Fruit fly (Drosophila melanogaster): Measurements from ENCODE around the gene Ogg1.

Ogg1 gene

dm6 chrX:8730306-8730705, 40.2 kb downstream of the Ogg1 start (continued):
- TF ChIP-seq HLH4C (GFP tag; IDR thresholded peaks at IDR 0.05; ENCODE audit: partially characterized antibody) (no peak), run (tag; optimal IDR thresholded peaks at IDR 0.05) (no peak), gfzf (GFP tag; optimal IDR thresholded peaks at IDR 0.05) (no peak), bowl (GFP tag; IDR thresholded peaks at IDR 0.05) (no peak), gsb (GFP tag; IDR thresholded peaks at IDR 0.05) (no peak), CG3281 (GFP tag; optimal IDR thresholded peaks at IDR 0.05) (no peak), CG6765 (GFP tag; optimal IDR thresholded peaks at IDR 0.05) (no peak), crp (GFP tag; optimal IDR thresholded peaks at IDR 0.05) (no peak), Sox100B (GFP tag; optimal IDR thresholded peaks at IDR 0.05) (no peak), nau (GFP tag; optimal IDR thresholded peaks at IDR 0.05) (no peak), pb (GFP tag; optimal IDR thresholded peaks at IDR 0.05) (no peak), C15 (GFP tag; IDR thresholded peaks at IDR 0.05) (no peak), CG1647 (GFP tag; optimal IDR thresholded peaks at IDR 0.05) (no peak), CG4282 (GFP tag; optimal IDR thresholded peaks at IDR 0.05) (no peak), sens (GFP tag) (peak; percentile 68), CG12155 (GFP tag; optimal IDR thresholded peaks at IDR 0.05) (no peak), CG10274 (GFP tag; optimal IDR thresholded peaks at IDR 0.05) (no peak), CG32532 (GFP tag; IDR thresholded peaks at IDR 0.05) (peak; percentile 6; the same call in 1 of the 2 replicates), Nf-YB (GFP tag; optimal IDR thresholded peaks at IDR 0.05) (no peak), NC2β (GFP tag; optimal IDR thresholded peaks at IDR 0.05) (no peak), sna (GFP tag; IDR thresholded peaks at IDR 0.05; ENCODE audit: partially characterized antibody) (no peak), CG12391 (tag; optimal IDR thresholded peaks at IDR 0.05) (peak; percentile 15), CG30020 (tag; optimal IDR thresholded peaks at IDR 0.05) (no peak), CG2199 (GFP tag; IDR thresholded peaks at IDR 0.05) (no peak), vnd (GFP tag; IDR thresholded peaks at IDR 0.05; ENCODE audit: partially characterized antibody) (no peak), dmrt99B (tag; optimal IDR thresholded peaks at IDR 0.05) (peak; percentile 42), pita (GFP tag; optimal IDR thresholded peaks at IDR 0.05) (no peak), en (GFP tag; optimal IDR thresholded peaks at IDR 0.05) (no peak), CG16815 (GFP tag; optimal IDR thresholded peaks at IDR 0.05) (no peak), Bdp1 (GFP tag; optimal IDR thresholded peaks at IDR 0.05) (no peak), Poxn (GFP tag; IDR thresholded peaks at IDR 0.05) (no peak), CG12071 (GFP tag; optimal IDR thresholded peaks at IDR 0.05) (no peak), br (optimal IDR thresholded peaks at IDR 0.05) (no peak), CG42726 (GFP tag; IDR thresholded peaks at IDR 0.05; ENCODE audit: partially characterized antibody) (no peak), trh (GFP tag; optimal IDR thresholded peaks at IDR 0.05) (no peak), Dip3 (GFP tag; optimal IDR thresholded peaks at IDR 0.05) (no peak), cg (GFP tag; optimal IDR thresholded peaks at IDR 0.05) (no peak), schlank (tag; optimal IDR thresholded peaks at IDR 0.05) (no peak), CG10959 (GFP tag; IDR thresholded peaks at IDR 0.05) (no peak), D19B (GFP tag; optimal IDR thresholded peaks at IDR 0.05) (no peak), CG1233 (GFP tag; optimal IDR thresholded peaks at IDR 0.05) (no peak), az2 (GFP tag; optimal IDR thresholded peaks at IDR 0.05) (no peak), CG15696 (tag; optimal IDR thresholded peaks at IDR 0.05) (peak; percentile 14), CG11695 (GFP tag; IDR thresholded peaks at IDR 0.05) (no peak), CG30403 (GFP tag; optimal IDR thresholded peaks at IDR 0.05) (peak; percentile 0), sc (optimal IDR thresholded peaks at IDR 0.05) (no peak), sc (GFP tag; optimal IDR thresholded peaks at IDR 0.05) (no peak), CG9609 (GFP tag; optimal IDR thresholded peaks at IDR 0.05) (no peak), Gug (GFP tag; IDR thresholded peaks at IDR 0.05) (no peak), ranshi (GFP tag; IDR thresholded peaks at IDR 0.05) (no peak), HmgZ (tag; optimal IDR thresholded peaks at IDR 0.05) (no peak), Deaf1 (tag; optimal IDR thresholded peaks at IDR 0.05) (no peak), ash1 (GFP tag; optimal IDR thresholded peaks at IDR 0.05) (no peak)
